Fruit fly (Drosophila melanogaster) S2 (cell line): Measurements from ENCODE around the gene CG17249.

Source experiments
- CG8478 ChIP-seq: fragments of >200 bp; optimal IDR thresholded peaks from 2 replicates; lab custom pipeline; 2018
- CTCF ChIP-seq, 2 experiments: fragments of >200 bp; optimal IDR thresholded peaks; 2 replicates each; lab custom pipeline; 2018

- TF ChIP-seq CTCF (optimal IDR thresholded peaks at IDR 0.05; lab: Kevin White, UChicago) (peak in 1 of 2 experiments; percentile 22), CG8478 (lab: Kevin White, UChicago) (no peak)
These were observed 5.5 kb upstream of the CG17249 start, which contains the start of the genes CG7970 and Vta1 for dm6 chr3L:1652700-1653200.
